Fruit fly (Drosophila melanogaster): ENCODE results near the gene CG7202.
A peak's percentile ranks its signal among the peaks of the same experiment; 100 is the strongest.

CG7202 gene

dm6 chr3L:21462860-21463259 lies 29.7 kb downstream of the CG7202 start (continued):
- TF ChIP-seq MESR4 (GFP tag; optimal IDR thresholded peaks at IDR 0.05): no peak
- TF ChIP-seq CG33557 (GFP tag; optimal IDR thresholded peaks at IDR 0.05): peak; percentile 10
- no peak for TF ChIP-seq CG6654 (GFP tag; optimal IDR thresholded peaks at IDR 0.05)
- TF ChIP-seq Aef1 (GFP tag; IDR thresholded peaks at IDR 0.05): no peak
- TF ChIP-seq dmrt99B (tag; optimal IDR thresholded peaks at IDR 0.05): no peak
- TF ChIP-seq dati (GFP tag; IDR thresholded peaks at IDR 0.05): no peak
- TF ChIP-seq Bgb (GFP tag; IDR thresholded peaks at IDR 0.05; ENCODE audit: partially characterized antibody): no peak
- no peak for TF ChIP-seq CG17328 (GFP tag; IDR thresholded peaks at IDR 0.05)
- no peak for TF ChIP-seq pum (GFP tag; optimal IDR thresholded peaks at IDR 0.05)
- TF ChIP-seq lmd (GFP tag; IDR thresholded peaks at IDR 0.05): no peak
- TF ChIP-seq CG9215 (GFP tag; IDR thresholded peaks at IDR 0.05): no peak
- no peak for TF ChIP-seq Sry-δ (GFP tag; optimal IDR thresholded peaks at IDR 0.05)
- no peak for TF ChIP-seq Abd-B (GFP tag; optimal IDR thresholded peaks at IDR 0.05)
- TF ChIP-seq CG8478 (optimal IDR thresholded peaks at IDR 0.05): no peak
- TF ChIP-seq zen2 (GFP tag; IDR thresholded peaks at IDR 0.05; ENCODE audit: partially characterized antibody): no peak
- no peak for TF ChIP-seq lbe (GFP tag; optimal IDR thresholded peaks at IDR 0.05)
- TF ChIP-seq ac (GFP tag; optimal IDR thresholded peaks at IDR 0.05): no peak
- no peak for TF ChIP-seq CG1832 (GFP tag; optimal IDR thresholded peaks at IDR 0.05)
- TF ChIP-seq Dek (tag; optimal IDR thresholded peaks at IDR 0.05): no peak
- no peak for TF ChIP-seq NK7.1 (GFP tag; optimal IDR thresholded peaks at IDR 0.05)
- TF ChIP-seq CG1024 (GFP tag; IDR thresholded peaks at IDR 0.05): no peak
- no peak for TF ChIP-seq crol (GFP tag; IDR thresholded peaks at IDR 0.05)
- TF ChIP-seq CG10959 (GFP tag; IDR thresholded peaks at IDR 0.05): 0 out of 2 replicates have a peak, but pooled peaks have one; percentile 9
- no peak for TF ChIP-seq CG4707 (GFP tag; optimal IDR thresholded peaks at IDR 0.05)
- TF ChIP-seq oc (tag; optimal IDR thresholded peaks at IDR 0.05): no peak
- peak; percentile 27 for TF ChIP-seq cato (GFP tag; optimal IDR thresholded peaks at IDR 0.05; ENCODE audit: borderline replicate concordance)
- TF ChIP-seq HmgD (GFP tag; optimal IDR thresholded peaks at IDR 0.05): no peak
- no peak for TF ChIP-seq Antp (GFP tag; optimal IDR thresholded peaks at IDR 0.05)
- TF ChIP-seq gce (GFP tag; IDR thresholded peaks at IDR 0.05): no peak
- no peak for TF ChIP-seq CG4617 (GFP tag; optimal IDR thresholded peaks at IDR 0.05; ENCODE audit: borderline replicate concordance)
- TF ChIP-seq Mad (GFP tag; optimal IDR thresholded peaks at IDR 0.05): no peak
- no peak for TF ChIP-seq CG9817 (tag; optimal IDR thresholded peaks at IDR 0.05)
- no peak for TF ChIP-seq chn (GFP tag; optimal IDR thresholded peaks at IDR 0.05)
- TF ChIP-seq CG7745 (tag; optimal IDR thresholded peaks at IDR 0.05): no peak
- TF ChIP-seq Ssrp (tag; optimal IDR thresholded peaks at IDR 0.05): peak; percentile 32
- TF ChIP-seq CG10979 (tag; optimal IDR thresholded peaks at IDR 0.05): peak; percentile 59
- peak; percentile 18 for TF ChIP-seq fd96Cb (tag; optimal IDR thresholded peaks at IDR 0.05)
- TF ChIP-seq NfI (GFP tag; optimal IDR thresholded peaks at IDR 0.05): no peak
- no peak for TF ChIP-seq Ada2b (GFP tag; IDR thresholded peaks at IDR 0.05)
- TF ChIP-seq schlank (tag; optimal IDR thresholded peaks at IDR 0.05): no peak
- TF ChIP-seq Chrac-16 (GFP tag; optimal IDR thresholded peaks at IDR 0.05): no peak
- TF ChIP-seq crc (GFP tag; optimal IDR thresholded peaks at IDR 0.05): no peak
- no peak for TF ChIP-seq CG1792 (GFP tag; optimal IDR thresholded peaks at IDR 0.05)
- TF ChIP-seq CG17568 (GFP tag; optimal IDR thresholded peaks at IDR 0.05): no peak
- TF ChIP-seq CG7928 (GFP tag; optimal IDR thresholded peaks at IDR 0.05): no peak
- no peak for TF ChIP-seq sug (tag; optimal IDR thresholded peaks at IDR 0.05)
- no peak for TF ChIP-seq crp (GFP tag; optimal IDR thresholded peaks at IDR 0.05)
- TF ChIP-seq sisA (GFP tag; IDR thresholded peaks at IDR 0.05): 0 out of 2 replicates have a peak, but pooled peaks have one; percentile 6
- no peak for TF ChIP-seq BEAF-32 (GFP tag; optimal IDR thresholded peaks at IDR 0.05)
- no peak for TF ChIP-seq stc (GFP tag; IDR thresholded peaks at IDR 0.05)
- TF ChIP-seq dimm (GFP tag; IDR thresholded peaks at IDR 0.05): no peak
- peak; percentile 15; the same call in 1 of the 2 replicates for TF ChIP-seq CG6689 (GFP tag; IDR thresholded peaks at IDR 0.05)
